Fruit fly (Drosophila melanogaster): ENCODE results near the gene E2f1.

DNA sequence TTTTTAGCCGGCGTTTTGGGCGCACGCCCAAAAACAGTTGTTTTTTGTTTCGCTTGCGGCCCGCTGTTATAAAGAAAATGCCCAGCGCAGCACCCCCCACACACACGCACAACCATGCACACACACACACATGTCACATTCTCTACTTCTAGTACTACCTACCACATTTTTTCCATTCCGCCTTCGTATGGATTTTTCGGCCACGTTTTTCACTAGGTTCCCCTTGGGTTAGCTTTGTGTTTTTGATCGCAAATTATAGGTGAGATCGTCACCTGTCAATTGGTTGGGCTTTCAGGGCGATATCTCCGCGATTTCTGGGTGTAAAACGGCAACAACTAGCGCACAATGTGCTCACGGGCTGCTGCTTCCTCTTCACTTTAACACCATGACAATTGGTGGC lies 617 bp downstream of the E2f1 start:
- TF ChIP-seq Abd-B (GFP tag; optimal IDR thresholded peaks at IDR 0.05) (no peak), Hr83 (GFP tag; optimal IDR thresholded peaks at IDR 0.05; ENCODE audit: poor library complexity, severe bottlenecking) (no peak), Hnf4 (GFP tag; optimal IDR thresholded peaks at IDR 0.05) (no peak), sv (GFP tag; optimal IDR thresholded peaks at IDR 0.05) (no peak), jim (GFP tag; optimal IDR thresholded peaks at IDR 0.05) (no peak), psq (GFP tag; optimal IDR thresholded peaks at IDR 0.05) (no peak), Hr78 (GFP tag; optimal IDR thresholded peaks at IDR 0.05) (no peak), usp (GFP tag; optimal IDR thresholded peaks at IDR 0.05) (no peak)

Data from whole organism, wandering third instar larva.